Fruit fly (Drosophila melanogaster): ENCODE measurements around the gene Drsl6.

Drsl6 gene

dm6 chr3L:3300345-3300744 lies 35.9 kb downstream of the Drsl6 start (continued):
- TF ChIP-seq CHES-1-like (GFP tag; optimal IDR thresholded peaks at IDR 0.05) (no peak), trem (tag; optimal IDR thresholded peaks at IDR 0.05) (peak; percentile 19), HLH3B (GFP tag; IDR thresholded peaks at IDR 0.05) (peak; percentile 76), Hr39 (optimal IDR thresholded peaks at IDR 0.05) (no peak), h (optimal IDR thresholded peaks at IDR 0.05) (no peak), Mrtf (GFP tag; IDR thresholded peaks at IDR 0.05) (no peak), bcd (GFP tag; optimal IDR thresholded peaks at IDR 0.05) (peak; percentile 49), Lpt (GFP tag; optimal IDR thresholded peaks at IDR 0.05) (no peak), Dip2 (GFP tag; IDR thresholded peaks at IDR 0.05) (no peak), CG1832 (GFP tag; optimal IDR thresholded peaks at IDR 0.05) (no peak), Fer1 (GFP tag; optimal IDR thresholded peaks at IDR 0.05) (no peak), sc (optimal IDR thresholded peaks at IDR 0.05) (no peak), sc (GFP tag; optimal IDR thresholded peaks at IDR 0.05) (peak; percentile 4), Dip3 (GFP tag; optimal IDR thresholded peaks at IDR 0.05) (no peak), cad (GFP tag; optimal IDR thresholded peaks at IDR 0.05) (no peak), fd102C (GFP tag; optimal IDR thresholded peaks at IDR 0.05) (no peak), CG13775 (GFP tag; optimal IDR thresholded peaks at IDR 0.05) (peak; percentile 16), tll (GFP tag; optimal IDR thresholded peaks at IDR 0.05) (no peak), yki (optimal IDR thresholded peaks at IDR 0.05) (no peak), CG6683 (GFP tag; optimal IDR thresholded peaks at IDR 0.05) (no peak), CG18599 (GFP tag; optimal IDR thresholded peaks at IDR 0.05) (peak; percentile 61), lilli (GFP tag; optimal IDR thresholded peaks at IDR 0.05) (no peak), Doc2 (GFP tag; IDR thresholded peaks at IDR 0.05) (no peak), CG13894 (tag; optimal IDR thresholded peaks at IDR 0.05) (no peak), CG33213 (GFP tag; optimal IDR thresholded peaks at IDR 0.05) (peak; percentile 33), CG15601 (tag; optimal IDR thresholded peaks at IDR 0.05) (peak; percentile 29), Hmr (GFP tag; optimal IDR thresholded peaks at IDR 0.05) (peak; percentile 39), CG42726 (GFP tag; IDR thresholded peaks at IDR 0.05; ENCODE audit: partially characterized antibody) (no peak), CG8765 (GFP tag; IDR thresholded peaks at IDR 0.05) (no peak), CG4707 (GFP tag; optimal IDR thresholded peaks at IDR 0.05) (no peak), wor (GFP tag; IDR thresholded peaks at IDR 0.05) (peak; percentile 53), maf-S (GFP tag; optimal IDR thresholded peaks at IDR 0.05) (no peak), Mes4 (GFP tag; optimal IDR thresholded peaks at IDR 0.05) (peak; percentile 1), Pdp1 (GFP tag; optimal IDR thresholded peaks at IDR 0.05) (no peak), CG1529 (GFP tag; optimal IDR thresholded peaks at IDR 0.05) (peak; percentile 28), fru (optimal IDR thresholded peaks at IDR 0.05) (no peak), CG4820 (GFP tag; optimal IDR thresholded peaks at IDR 0.05) (peak; percentile 62), Asciz (GFP tag; optimal IDR thresholded peaks at IDR 0.05) (peak; percentile 67), Six4 (GFP tag; optimal IDR thresholded peaks at IDR 0.05) (peak; percentile 38), pum (GFP tag; optimal IDR thresholded peaks at IDR 0.05) (peak; percentile 34), Sox100B (GFP tag; optimal IDR thresholded peaks at IDR 0.05) (peak; percentile 61), CG4730 (GFP tag; IDR thresholded peaks at IDR 0.05) (peak; percentile 65), Blimp-1 (GFP tag; optimal IDR thresholded peaks at IDR 0.05) (peak; percentile 78), Trl (optimal IDR thresholded peaks at IDR 0.05) (no peak), Trl (GFP tag; optimal IDR thresholded peaks at IDR 0.05) (peak; percentile 3), CG32532 (GFP tag; IDR thresholded peaks at IDR 0.05) (no peak), CG9215 (GFP tag; IDR thresholded peaks at IDR 0.05) (no peak; the same call in 1 of the 2 replicates), wek (GFP tag; optimal IDR thresholded peaks at IDR 0.05) (peak; percentile 19), trh (GFP tag; optimal IDR thresholded peaks at IDR 0.05) (peak; percentile 3), Scr (GFP tag; IDR thresholded peaks at IDR 0.05; ENCODE audit: partially characterized antibody) (no peak), CG12942 (GFP tag; optimal IDR thresholded peaks at IDR 0.05) (peak; percentile 22), Sox102F (GFP tag; optimal IDR thresholded peaks at IDR 0.05) (peak; percentile 67), CG8944 (GFP tag; optimal IDR thresholded peaks at IDR 0.05) (no peak), CG12236 (GFP tag; optimal IDR thresholded peaks at IDR 0.05) (no peak)

Measured in whole organism, embryonic.